Fruit fly (Drosophila melanogaster) whole organism, embryonic: ENCODE data around the gene CG6870.

Experiments
- Ada2b ChIP-seq: fragments of 200-800 bp; sonication (Bioruptor generic); IDR thresholded peaks from 2 replicates; pipeline ENCODE4 v1.3.6; 2022; ENCODE audit warnings: missing biosample characterization, missing genetic modification characterization
- B-H1 ChIP-seq: fragments of 200-800 bp; sonication (Bioruptor generic); IDR thresholded peaks from 3 replicates; pipeline ENCODE4 v1.3.6; 2022; ENCODE audit warnings: missing biosample characterization, missing genetic modification characterization
- B-H2 ChIP-seq: fragments of 200-800 bp; sonication (Bioruptor generic); optimal IDR thresholded peaks from 2 replicates; lab custom pipeline; 2018; ENCODE audit warnings: missing biosample characterization, mild to moderate bottlenecking, missing genetic modification characterization
- BEAF-32 ChIP-seq: fragments of 200-800 bp; sonication (Bioruptor generic); optimal IDR thresholded peaks from 3 replicates; lab custom pipeline; 2017; ENCODE audit warnings: missing biosample characterization, missing genetic modification characterization, mild to moderate bottlenecking, moderate library complexity, missing genetic modification reagents
- BtbVII ChIP-seq: fragments of 200-800 bp; sonication (Bioruptor generic); optimal IDR thresholded peaks from 3 replicates; lab custom pipeline; 2017; ENCODE audit warnings: missing biosample characterization, mild to moderate bottlenecking, missing genetic modification characterization
- CG10431 ChIP-seq: fragments of 200-800 bp; sonication (Bioruptor generic); optimal IDR thresholded peaks from 3 replicates; lab custom pipeline; 2018; ENCODE audit warnings: missing biosample characterization, mild to moderate bottlenecking, missing genetic modification characterization
- CG10462 ChIP-seq: fragments of 200-800 bp; sonication (Bioruptor generic); optimal IDR thresholded peaks from 2 replicates; lab custom pipeline; 2016; ENCODE audit warnings: missing biosample characterization, missing genetic modification characterization
- CG10565 ChIP-seq: fragments of 200-800 bp; sonication (Bioruptor generic); optimal IDR thresholded peaks from 3 replicates; lab custom pipeline; 2016; ENCODE audit warnings: missing biosample characterization, mild to moderate bottlenecking, missing genetic modification characterization
- CG10979 ChIP-seq: fragments of 200-800 bp; sonication (Bioruptor generic); optimal IDR thresholded peaks from 2 replicates; lab custom pipeline; 2018; ENCODE audit warnings: missing biosample characterization, mild to moderate bottlenecking, missing genetic modification characterization, moderate library complexity
- CG11560 ChIP-seq: fragments of 200-800 bp; sonication (Bioruptor generic); IDR thresholded peaks from 3 replicates; pipeline ENCODE4 v1.3.6; 2022; ENCODE audit warnings: missing biosample characterization, missing genetic modification characterization
- CG11723 ChIP-seq: fragments of 200-800 bp; sonication (Bioruptor generic); optimal IDR thresholded peaks from 2 replicates; lab custom pipeline; 2017; ENCODE audit warnings: missing biosample characterization, mild to moderate bottlenecking, missing genetic modification characterization
- CG13424 ChIP-seq: fragments of 200-800 bp; sonication (Bioruptor generic); optimal IDR thresholded peaks from 2 replicates; lab custom pipeline; 2019; ENCODE audit warnings: missing biosample characterization, mild to moderate bottlenecking, missing genetic modification characterization, moderate library complexity
- CG15073 ChIP-seq: fragments of 200-800 bp; sonication (Bioruptor generic); optimal IDR thresholded peaks from 2 replicates; lab custom pipeline; 2016; ENCODE audit warnings: missing biosample characterization, missing genetic modification characterization
- CG18011 ChIP-seq: fragments of 200-800 bp; sonication (Bioruptor generic); optimal IDR thresholded peaks from 2 replicates; lab custom pipeline; 2017; ENCODE audit warnings: missing biosample characterization, missing genetic modification characterization, mild to moderate bottlenecking, moderate library complexity, missing genotype
- CG18599 ChIP-seq: fragments of 200-800 bp; sonication (Bioruptor generic); optimal IDR thresholded peaks from 3 replicates; lab custom pipeline; 2017; ENCODE audit warnings: missing biosample characterization, missing genetic modification characterization, mild to moderate bottlenecking, moderate library complexity, missing genetic modification reagents
- CG2129 ChIP-seq: fragments of 200-800 bp; sonication (Bioruptor generic); IDR thresholded peaks from 2 replicates; pipeline ENCODE4 v1.3.6; 2022; ENCODE audit warnings: missing biosample characterization, missing genetic modification characterization; ENCODE audit not compliant: partially characterized antibody
- CG3163 ChIP-seq: fragments of 200-800 bp; sonication (Bioruptor generic); optimal IDR thresholded peaks from 3 replicates; lab custom pipeline; 2016; ENCODE audit warnings: missing biosample characterization, missing genetic modification characterization
- CG32772 ChIP-seq: fragments of 200-800 bp; sonication (Bioruptor generic); IDR thresholded peaks from 2 replicates; pipeline ENCODE4 v1.3.6; 2022; ENCODE audit warnings: missing biosample characterization, missing genetic modification characterization
- CG6254 ChIP-seq: fragments of 200-800 bp; sonication (Bioruptor generic); optimal IDR thresholded peaks from 3 replicates; lab custom pipeline; 2017; ENCODE audit warnings: mild to moderate bottlenecking, missing biosample characterization, missing genetic modification reagents, missing genetic modification characterization
- CG7786 ChIP-seq: fragments of 200-800 bp; sonication (Bioruptor generic); optimal IDR thresholded peaks from 2 replicates; lab custom pipeline; 2016; ENCODE audit warnings: missing biosample characterization, missing genetic modification characterization
- Camta ChIP-seq: fragments of 200-800 bp; sonication (Bioruptor generic); optimal IDR thresholded peaks from 2 replicates; lab custom pipeline; 2016; ENCODE audit warnings: missing biosample characterization, missing genetic modification characterization
- Chrac-16 ChIP-seq: fragments of 200-800 bp; sonication (Bioruptor generic); optimal IDR thresholded peaks from 3 replicates; lab custom pipeline; 2016; ENCODE audit warnings: missing biosample characterization, missing genetic modification characterization
- CoRest ChIP-seq: fragments of 200-800 bp; sonication (Bioruptor generic); optimal IDR thresholded peaks from 3 replicates; lab custom pipeline; 2018; ENCODE audit warnings: missing biosample characterization, mild to moderate bottlenecking, missing genetic modification characterization, moderate library complexity
- D19A ChIP-seq: fragments of 200-800 bp; optimal IDR thresholded peaks from 3 replicates; lab custom pipeline; 2019; ENCODE audit warnings: missing biosample characterization, mild to moderate bottlenecking, missing genetic modification characterization, moderate library complexity
- Doc2 ChIP-seq: fragments of 200-800 bp; sonication (Bioruptor generic); IDR thresholded peaks from 2 replicates; pipeline ENCODE4 v1.3.6; 2022; ENCODE audit warnings: missing biosample characterization, missing genetic modification characterization
- Lhr ChIP-seq: fragments of 200-800 bp; sonication (Bioruptor generic); optimal IDR thresholded peaks from 3 replicates; lab custom pipeline; 2017; ENCODE audit warnings: mild to moderate bottlenecking, missing biosample characterization, missing genetic modification reagents, missing genetic modification characterization
- Meics ChIP-seq: fragments of 200-800 bp; sonication (Bioruptor generic); optimal IDR thresholded peaks from 2 replicates; lab custom pipeline; 2017; ENCODE audit warnings: missing biosample characterization, mild to moderate bottlenecking, missing genetic modification characterization
- Side ChIP-seq: fragments of 200-800 bp; sonication (Bioruptor generic); optimal IDR thresholded peaks from 2 replicates; lab custom pipeline; 2016; ENCODE audit warnings: missing biosample characterization, missing genetic modification characterization
- Sry-β ChIP-seq: fragments of 200-800 bp; sonication (Bioruptor generic); optimal IDR thresholded peaks from 2 replicates; lab custom pipeline; 2018; ENCODE audit warnings: missing biosample characterization, mild to moderate bottlenecking, missing genetic modification characterization, moderate library complexity
- Ssrp ChIP-seq: fragments of 200-800 bp; sonication (Bioruptor generic); optimal IDR thresholded peaks from 2 replicates; lab custom pipeline; 2018; ENCODE audit warnings: missing biosample characterization, mild to moderate bottlenecking, missing genetic modification characterization, moderate library complexity
- Xrp1 ChIP-seq: fragments of 200-800 bp; sonication (Bioruptor generic); IDR thresholded peaks from 2 replicates; pipeline ENCODE4 v1.3.6; 2022; ENCODE audit warnings: missing biosample characterization, missing genetic modification characterization
- YL-1 ChIP-seq: fragments of 200-800 bp; sonication (Bioruptor generic); optimal IDR thresholded peaks from 3 replicates; lab custom pipeline; 2017; ENCODE audit warnings: missing biosample characterization, mild to moderate bottlenecking, missing genetic modification characterization
- abd-A ChIP-seq: fragments of 200-800 bp; sonication (Bioruptor generic); optimal IDR thresholded peaks from 3 replicates; lab custom pipeline; 2019; ENCODE audit warnings: missing biosample characterization, mild to moderate bottlenecking, missing genetic modification characterization, moderate library complexity
- bowl ChIP-seq: fragments of 200-800 bp; sonication (Bioruptor generic); IDR thresholded peaks from 2 replicates; pipeline ENCODE4 v1.3.6; 2022; ENCODE audit warnings: missing biosample characterization, missing genetic modification characterization
- da ChIP-seq: fragments of 200-800 bp; sonication (Bioruptor generic); optimal IDR thresholded peaks from 2 replicates; lab custom pipeline; 2016; ENCODE audit warnings: missing biosample characterization, missing genetic modification characterization
- dati ChIP-seq: fragments of 200-800 bp; sonication (Bioruptor generic); IDR thresholded peaks from 2 replicates; pipeline ENCODE4 v1.3.6; 2022; ENCODE audit warnings: missing biosample characterization, missing genetic modification characterization
- dmrt11E ChIP-seq: fragments of 200-800 bp; sonication (Bioruptor generic); optimal IDR thresholded peaks from 3 replicates; lab custom pipeline; 2018; ENCODE audit warnings: missing biosample characterization, mild to moderate bottlenecking, missing genetic modification characterization, moderate library complexity
- esg ChIP-seq: fragments of 200-800 bp; sonication (Bioruptor generic); conservative IDR thresholded peaks from 2 replicates; pipeline ENCODE4 v1.3.6; 2022; ENCODE audit warnings: missing biosample characterization, missing genetic modification characterization
- gcm2 ChIP-seq: fragments of 200-800 bp; sonication (Bioruptor generic); optimal IDR thresholded peaks from 2 replicates; lab custom pipeline; 2016; ENCODE audit warnings: missing biosample characterization, missing genetic modification characterization
- hbn ChIP-seq: fragments of 200-800 bp; sonication (Bioruptor generic); IDR thresholded peaks from 2 replicates; pipeline ENCODE4 v1.3.6; 2022; ENCODE audit warnings: missing biosample characterization, missing genetic modification characterization; ENCODE audit not compliant: partially characterized antibody
- lmd ChIP-seq: fragments of 200-800 bp; sonication (Bioruptor generic); IDR thresholded peaks from 2 replicates; pipeline ENCODE4 v1.3.6; 2022; ENCODE audit warnings: missing biosample characterization, missing genetic modification characterization
- lola ChIP-seq, 3 experiments: fragments of >200 bp in 2 of 3; fragments of 200-800 bp in 1 of 3; sonication (Bioruptor generic) in 1 of 3; optimal IDR thresholded peaks; 2 replicates each; lab custom pipeline; 2017 to 2019; ENCODE audit warnings: missing biosample characterization in 3 of 3, missing genetic modification characterization in 3 of 3, mild to moderate bottlenecking in 1 of 3, moderate library complexity in 1 of 3
- pnt ChIP-seq: fragments of 200-800 bp; sonication (Bioruptor generic); optimal IDR thresholded peaks from 3 replicates; lab custom pipeline; 2016; ENCODE audit warnings: missing biosample characterization, missing genetic modification characterization
- rib ChIP-seq: fragments of 200-800 bp; sonication (Bioruptor generic); IDR thresholded peaks from 2 replicates; pipeline ENCODE4 v1.3.6; 2022; ENCODE audit warnings: missing biosample characterization, missing genetic modification characterization
- ro ChIP-seq: fragments of 200-800 bp; sonication (Bioruptor generic); IDR thresholded peaks from 2 replicates; pipeline ENCODE4 v1.3.6; 2022; ENCODE audit warnings: missing biosample characterization, missing genetic modification characterization
- schlank ChIP-seq: fragments of 200-800 bp; sonication (Bioruptor generic); optimal IDR thresholded peaks from 2 replicates; lab custom pipeline; 2018; ENCODE audit warnings: missing biosample characterization, mild to moderate bottlenecking, missing genetic modification characterization
- ssp ChIP-seq: fragments of 200-800 bp; sonication (Bioruptor generic); IDR thresholded peaks from 2 replicates; pipeline ENCODE4 v1.3.6; 2022; ENCODE audit warnings: missing biosample characterization, missing genetic modification characterization
- tgo ChIP-seq: fragments of 200-800 bp; sonication (Bioruptor generic); IDR thresholded peaks from 3 replicates; pipeline ENCODE4 v1.3.6; 2022; ENCODE audit warnings: missing biosample characterization, missing genetic modification characterization
- ttk ChIP-seq: fragments of 200-800 bp; sonication (Bioruptor generic); IDR thresholded peaks from 2 replicates; pipeline ENCODE4 v2.1.2; 2022; ENCODE audit warnings: missing biosample characterization, missing genetic modification characterization
- unc-4 ChIP-seq: fragments of 200-800 bp; sonication (Bioruptor generic); IDR thresholded peaks from 2 replicates; pipeline ENCODE4 v1.3.6; 2022; ENCODE audit warnings: missing biosample characterization, missing genetic modification characterization; ENCODE audit not compliant: partially characterized antibody
- zen ChIP-seq: fragments of 200-800 bp; sonication (Bioruptor generic); optimal IDR thresholded peaks from 3 replicates; lab custom pipeline; 2018; ENCODE audit warnings: missing biosample characterization, mild to moderate bottlenecking, missing genetic modification characterization, moderate library complexity

The CG6870 gene

dm6 chr2L:17615471-17615870 is 23.4 kb upstream of the CG6870 start (continued):
- peak; percentile 20 for TF ChIP-seq CG18599 (GFP tag; lab: Kevin White, UChicago)
- no peak for TF ChIP-seq unc-4
- TF ChIP-seq schlank (tag; lab: Kevin White, UChicago), result no peak
- TF ChIP-seq CG3163 (GFP tag; lab: Kevin White, UChicago), result no peak
- no peak for TF ChIP-seq ttk (GFP tag; lab: Robert Waterston, UW)
- no peak for TF ChIP-seq lola (GFP tag; optimal IDR thresholded peaks at IDR 0.05; lab: Kevin White, UChicago)
- no peak for TF ChIP-seq B-H1 (GFP tag; lab: Robert Waterston, UW)
- TF ChIP-seq CG10979 (tag; lab: Kevin White, UChicago), result no peak
- no peak for TF ChIP-seq CG10565 (GFP tag; lab: Kevin White, UChicago)
- no peak for TF ChIP-seq tgo (GFP tag; lab: Robert Waterston, UW)
- TF ChIP-seq Meics (GFP tag; lab: Kevin White, UChicago), result peak; percentile 17
- TF ChIP-seq CG6254, result no peak
- TF ChIP-seq CG10431 (GFP tag; lab: Kevin White, UChicago), result no peak
- no peak for TF ChIP-seq CG10462 (GFP tag; lab: Kevin White, UChicago)
- no peak for TF ChIP-seq dati (GFP tag; lab: Robert Waterston, UW)
- TF ChIP-seq da (GFP tag; lab: Kevin White, UChicago), result no peak
- no peak for TF ChIP-seq pnt (GFP tag; lab: Kevin White, UChicago)
- no peak for TF ChIP-seq hbn (GFP tag; lab: Robert Waterston, UW)
- peak; percentile 0 for TF ChIP-seq abd-A (tag; lab: Kevin White, UChicago)
- TF ChIP-seq ro (GFP tag; lab: Robert Waterston, UW), result no peak
- TF ChIP-seq BEAF-32 (GFP tag; lab: Kevin White, UChicago), result no peak
- TF ChIP-seq Camta (GFP tag; lab: Kevin White, UChicago), result no peak
- TF ChIP-seq B-H2 (GFP tag; lab: Kevin White, UChicago), result no peak
- no peak for TF ChIP-seq YL-1 (GFP tag; lab: Kevin White, UChicago)
- no peak for TF ChIP-seq bowl
- no peak for TF ChIP-seq rib (GFP tag; lab: Robert Waterston, UW)
- TF ChIP-seq BtbVII (GFP tag; lab: Kevin White, UChicago), result no peak
- TF ChIP-seq Xrp1 (GFP tag; lab: Robert Waterston, UW), result 0 out of 2 replicates have a peak, but pooled peaks have one; percentile 35
- no peak for TF ChIP-seq CG15073 (GFP tag; lab: Kevin White, UChicago)
- TF ChIP-seq zen (tag; lab: Kevin White, UChicago), result no peak
- TF ChIP-seq D19A, result peak; percentile 85
- TF ChIP-seq CG11560, result no peak
- TF ChIP-seq Side (GFP tag; lab: Kevin White, UChicago), result no peak
- no peak for TF ChIP-seq CG32772 (GFP tag; lab: Robert Waterston, UW)
- TF ChIP-seq dmrt11E, result no peak
- no peak for TF ChIP-seq Doc2 (GFP tag; lab: Robert Waterston, UW)
- peak; percentile 34 for TF ChIP-seq CG13424 (tag; lab: Kevin White, UChicago)
- 0 out of 2 replicates have a peak, but pooled peaks have one; percentile 17 for TF ChIP-seq lmd (GFP tag; lab: Robert Waterston, UW)
- TF ChIP-seq Ada2b (GFP tag; lab: Robert Waterston, UW), result no peak
- TF ChIP-seq CG11723 (GFP tag; lab: Kevin White, UChicago), result no peak
- no peak for TF ChIP-seq CG18011
- no peak for TF ChIP-seq Ssrp (tag; lab: Kevin White, UChicago)
- TF ChIP-seq CG2129 (GFP tag; lab: Robert Waterston, UW), result no peak
- TF ChIP-seq gcm2 (GFP tag; lab: Kevin White, UChicago), result no peak
- TF ChIP-seq CoRest (tag; lab: Kevin White, UChicago), result peak; percentile 23
- TF ChIP-seq ssp (GFP tag; lab: Robert Waterston, UW), result no peak
- TF ChIP-seq Sry-β, result no peak
- no peak for TF ChIP-seq esg
- TF ChIP-seq CG7786 (GFP tag; lab: Kevin White, UChicago), result no peak
- TF ChIP-seq Lhr (GFP tag; lab: Kevin White, UChicago), result no peak
- TF ChIP-seq Chrac-16 (GFP tag; lab: Kevin White, UChicago), result no peak
